Comparison of ENCODE assay signal across 1 fruit fly cellular context in genomic region chr3L:10965731-10966647, dm6.
TF ChIP-seq lines count a peak whose summit lies in the region.

No protein-coding gene starts in this region.

TF ChIP-seq in whole organism, embryonic, 481 proteins besides CTCF, POLR2A, EP300 and RAD21 (continued from another document and continues in another):
- TF ChIP-seq tup (GFP tag; optimal IDR thresholded peaks at IDR 0.05; lab: Kevin White, UChicago), result peak; percentile 49
- peak; percentile 47; the same call in 1 of the 3 replicates for TF ChIP-seq CG11560 (tag; IDR thresholded peaks at IDR 0.05; lab: Robert Waterston, UW)
- TF ChIP-seq Elba2 (GFP tag; optimal IDR thresholded peaks at IDR 0.05; lab: Kevin White, UChicago), result no peak
- TF ChIP-seq wek (GFP tag; optimal IDR thresholded peaks at IDR 0.05; lab: Kevin White, UChicago), result peak; percentile 65
- TF ChIP-seq tll (GFP tag; optimal IDR thresholded peaks at IDR 0.05; lab: Kevin White, UChicago), result no peak
- no peak for TF ChIP-seq amos (GFP tag; IDR thresholded peaks at IDR 0.05; lab: Robert Waterston, UW; ENCODE audit: partially characterized antibody)
- peak; percentile 89 for TF ChIP-seq ttk (GFP tag; IDR thresholded peaks at IDR 0.05; lab: Robert Waterston, UW)
- peak; percentile 38 for TF ChIP-seq CG17186 (GFP tag; optimal IDR thresholded peaks at IDR 0.05; lab: Kevin White, UChicago)
- peak; percentile 42; the same call in 1 of the 2 replicates for TF ChIP-seq gsb (GFP tag; IDR thresholded peaks at IDR 0.05; lab: Robert Waterston, UW)
- TF ChIP-seq CG30403 (GFP tag; optimal IDR thresholded peaks at IDR 0.05; lab: Kevin White, UChicago), result peak; percentile 88
- TF ChIP-seq gt (GFP tag; IDR thresholded peaks at IDR 0.05; lab: Robert Waterston, UW), result peak; percentile 68
- TF ChIP-seq fu2 (GFP tag; optimal IDR thresholded peaks at IDR 0.05; lab: Kevin White, UChicago), result no peak
- no peak for TF ChIP-seq CG6791 (GFP tag; IDR thresholded peaks at IDR 0.05; lab: Robert Waterston, UW; ENCODE audit: partially characterized antibody)
- no peak; the same call in 1 of the 2 replicates for TF ChIP-seq dati (GFP tag; IDR thresholded peaks at IDR 0.05; lab: Robert Waterston, UW)
- peak; percentile 42; the same call in 1 of the 2 replicates for TF ChIP-seq Drgx (GFP tag; IDR thresholded peaks at IDR 0.05; lab: Robert Waterston, UW)
- TF ChIP-seq Optix (GFP tag; IDR thresholded peaks at IDR 0.05; lab: Robert Waterston, UW), result peak; percentile 84
- peak; percentile 86 for TF ChIP-seq CG10267 (tag; optimal IDR thresholded peaks at IDR 0.05; lab: Kevin White, UChicago)
- TF ChIP-seq GATAe (GFP tag; conservative IDR thresholded peaks at IDR 0.05; lab: Robert Waterston, UW), result no peak
- peak; percentile 48 for TF ChIP-seq sug (tag; optimal IDR thresholded peaks at IDR 0.05; lab: Kevin White, UChicago)
- TF ChIP-seq sima (GFP tag; optimal IDR thresholded peaks at IDR 0.05; lab: Kevin White, UChicago), result peak; percentile 17
- TF ChIP-seq rib (GFP tag; IDR thresholded peaks at IDR 0.05; lab: Robert Waterston, UW), result no peak
- TF ChIP-seq CG13775 (GFP tag; optimal IDR thresholded peaks at IDR 0.05; lab: Kevin White, UChicago), result peak; percentile 61
- no peak for TF ChIP-seq BEAF-32 (GFP tag; optimal IDR thresholded peaks at IDR 0.05; lab: Kevin White, UChicago)
- no peak for TF ChIP-seq CG16779 (GFP tag; IDR thresholded peaks at IDR 0.05; lab: Robert Waterston, UW)
- no peak for TF ChIP-seq cg (GFP tag; optimal IDR thresholded peaks at IDR 0.05; lab: Kevin White, UChicago)
- TF ChIP-seq CG6654 (GFP tag; optimal IDR thresholded peaks at IDR 0.05; lab: Kevin White, UChicago), result peak; percentile 63
- TF ChIP-seq zen2 (GFP tag; IDR thresholded peaks at IDR 0.05; lab: Robert Waterston, UW; ENCODE audit: partially characterized antibody), result no peak
- TF ChIP-seq CG11456 (GFP tag; IDR thresholded peaks at IDR 0.05; lab: Robert Waterston, UW), result peak; percentile 75; the same call in 2 of the 3 replicates
- TF ChIP-seq CG7963 (GFP tag; IDR thresholded peaks at IDR 0.05; lab: Robert Waterston, UW; ENCODE audit: partially characterized antibody), result no peak
- TF ChIP-seq CG3995 (GFP tag; optimal IDR thresholded peaks at IDR 0.05; lab: Kevin White, UChicago), result no peak
- peak; percentile 93 for TF ChIP-seq CG10979 (tag; optimal IDR thresholded peaks at IDR 0.05; lab: Kevin White, UChicago)
- TF ChIP-seq dimm (GFP tag; IDR thresholded peaks at IDR 0.05; lab: Robert Waterston, UW), result peak; percentile 75
- peak; percentile 65 for TF ChIP-seq slbo (GFP tag; IDR thresholded peaks at IDR 0.05; lab: Robert Waterston, UW)
- TF ChIP-seq CG7987 (GFP tag; optimal IDR thresholded peaks at IDR 0.05; lab: Kevin White, UChicago), result peak; percentile 23
- peak; percentile 82 to 92 for TF ChIP-seq chif (GFP tag; optimal IDR thresholded peaks at IDR 0.05; lab: Kevin White, UChicago)
- TF ChIP-seq CG9876 (GFP tag; optimal IDR thresholded peaks at IDR 0.05; lab: Kevin White, UChicago), result peak; percentile 16
- peak; percentile 76 for TF ChIP-seq CG9727 (GFP tag; optimal IDR thresholded peaks at IDR 0.05; lab: Kevin White, UChicago)
- peak; percentile 83 for TF ChIP-seq Asciz (GFP tag; optimal IDR thresholded peaks at IDR 0.05; lab: Kevin White, UChicago)
- peak; percentile 62 for TF ChIP-seq kni (GFP tag; optimal IDR thresholded peaks at IDR 0.05; lab: Kevin White, UChicago)
- TF ChIP-seq gro (GFP tag; optimal IDR thresholded peaks at IDR 0.05; lab: Kevin White, UChicago), result no peak
- no peak for TF ChIP-seq br (optimal IDR thresholded peaks at IDR 0.05; lab: Kevin White, UChicago)
- no peak for TF ChIP-seq TFAM (GFP tag; optimal IDR thresholded peaks at IDR 0.05; lab: Kevin White, UChicago)
- peak; percentile 95 for TF ChIP-seq gem (tag; optimal IDR thresholded peaks at IDR 0.05; lab: Kevin White, UChicago)
- peak; percentile 91 for TF ChIP-seq CG12391 (tag; optimal IDR thresholded peaks at IDR 0.05; lab: Kevin White, UChicago)
- TF ChIP-seq lmd (GFP tag; IDR thresholded peaks at IDR 0.05; lab: Robert Waterston, UW), result peak; percentile 86
- peak; percentile 81 for TF ChIP-seq CG2202 (tag; optimal IDR thresholded peaks at IDR 0.05; lab: Kevin White, UChicago)
- TF ChIP-seq tin (GFP tag; optimal IDR thresholded peaks at IDR 0.05; lab: Kevin White, UChicago), result peak; percentile 88
- TF ChIP-seq C15 (GFP tag; IDR thresholded peaks at IDR 0.05; lab: Robert Waterston, UW), result no peak
- TF ChIP-seq disco-r (GFP tag; optimal IDR thresholded peaks at IDR 0.05; lab: Kevin White, UChicago), result peak; percentile 76
- TF ChIP-seq sens (GFP tag; lab: Kevin White, UChicago), result peak; percentile 98
- TF ChIP-seq CG7928 (GFP tag; optimal IDR thresholded peaks at IDR 0.05; lab: Kevin White, UChicago), result no peak
- TF ChIP-seq CG6813 (GFP tag; optimal IDR thresholded peaks at IDR 0.05; lab: Kevin White, UChicago), result peak; percentile 73
- no peak for TF ChIP-seq Lpt (GFP tag; optimal IDR thresholded peaks at IDR 0.05; lab: Kevin White, UChicago)
- TF ChIP-seq maf-S (GFP tag; optimal IDR thresholded peaks at IDR 0.05; lab: Kevin White, UChicago), result peak; percentile 46
- TF ChIP-seq gfzf (GFP tag; optimal IDR thresholded peaks at IDR 0.05; lab: Kevin White, UChicago), result no peak
- peak; percentile 92 for TF ChIP-seq CG14441 (GFP tag; IDR thresholded peaks at IDR 0.05; lab: Robert Waterston, UW)
- peak; percentile 74 for TF ChIP-seq Dad (GFP tag; optimal IDR thresholded peaks at IDR 0.05; lab: Kevin White, UChicago)
- TF ChIP-seq CG6689 (GFP tag; IDR thresholded peaks at IDR 0.05; lab: Robert Waterston, UW), result peak; percentile 89
- peak; percentile 80 for TF ChIP-seq tio (GFP tag; optimal IDR thresholded peaks at IDR 0.05; lab: Kevin White, UChicago)
- TF ChIP-seq CG10321 (GFP tag; IDR thresholded peaks at IDR 0.05; lab: Robert Waterston, UW), result peak; percentile 33; the same call in 1 of the 2 replicates
- peak; percentile 62 for TF ChIP-seq CG13624 (GFP tag; optimal IDR thresholded peaks at IDR 0.05; lab: Kevin White, UChicago)
- peak; percentile 16 for TF ChIP-seq MESR4 (GFP tag; optimal IDR thresholded peaks at IDR 0.05; lab: Kevin White, UChicago)
- TF ChIP-seq Ada2b (GFP tag; IDR thresholded peaks at IDR 0.05; lab: Robert Waterston, UW), result peak; percentile 85
- peak; percentile 88 for TF ChIP-seq CG14710 (tag; optimal IDR thresholded peaks at IDR 0.05; lab: Kevin White, UChicago)
- TF ChIP-seq CG1602 (GFP tag; optimal IDR thresholded peaks at IDR 0.05; lab: Kevin White, UChicago), result peak; percentile 87
- peak; percentile 82 to 87 for TF ChIP-seq Pdp1 (GFP tag; optimal IDR thresholded peaks at IDR 0.05; lab: Kevin White, UChicago)
- peak; percentile 69 for TF ChIP-seq ssp (GFP tag; IDR thresholded peaks at IDR 0.05; lab: Robert Waterston, UW)
- TF ChIP-seq B-H2 (GFP tag; optimal IDR thresholded peaks at IDR 0.05; lab: Kevin White, UChicago), result no peak
- TF ChIP-seq CG7271 (tag; optimal IDR thresholded peaks at IDR 0.05; lab: Kevin White, UChicago), result peak; percentile 4
- TF ChIP-seq CG8089 (GFP tag; optimal IDR thresholded peaks at IDR 0.05; lab: Kevin White, UChicago), result peak; percentile 87
- TF ChIP-seq Doc2 (GFP tag; IDR thresholded peaks at IDR 0.05; lab: Robert Waterston, UW), result peak; percentile 58; the same call in 1 of the 2 replicates
- peak; percentile 82 for TF ChIP-seq btn (GFP tag; optimal IDR thresholded peaks at IDR 0.05; lab: Kevin White, UChicago)
- TF ChIP-seq Side (GFP tag; optimal IDR thresholded peaks at IDR 0.05; lab: Kevin White, UChicago), result peak; percentile 72
- TF ChIP-seq Dbx (GFP tag; IDR thresholded peaks at IDR 0.05; lab: Robert Waterston, UW), result no peak
- TF ChIP-seq az2 (GFP tag; optimal IDR thresholded peaks at IDR 0.05; lab: Kevin White, UChicago), result peak; percentile 91
- TF ChIP-seq HmgZ (tag; optimal IDR thresholded peaks at IDR 0.05; lab: Kevin White, UChicago), result peak; percentile 57
- TF ChIP-seq exex (tag; optimal IDR thresholded peaks at IDR 0.05; lab: Kevin White, UChicago), result peak; percentile 7
- TF ChIP-seq CG10274 (GFP tag; optimal IDR thresholded peaks at IDR 0.05; lab: Kevin White, UChicago), result peak; percentile 58
- peak; percentile 60 for TF ChIP-seq eyg (GFP tag; optimal IDR thresholded peaks at IDR 0.05; lab: Kevin White, UChicago)
- no peak for TF ChIP-seq Hand (GFP tag; optimal IDR thresholded peaks at IDR 0.05; lab: Kevin White, UChicago)
- TF ChIP-seq CG18011 (GFP tag; optimal IDR thresholded peaks at IDR 0.05; lab: Kevin White, UChicago), result peak; percentile 35
- peak; percentile 63 for TF ChIP-seq CG12769 (tag; optimal IDR thresholded peaks at IDR 0.05; lab: Kevin White, UChicago)
- peak; percentile 56 for TF ChIP-seq ERR (GFP tag; optimal IDR thresholded peaks at IDR 0.05; lab: Kevin White, UChicago)
- TF ChIP-seq CG6272 (GFP tag; IDR thresholded peaks at IDR 0.05; lab: Robert Waterston, UW), result peak; percentile 69
- TF ChIP-seq emc (GFP tag; optimal IDR thresholded peaks at IDR 0.05; lab: Kevin White, UChicago), result no peak
- TF ChIP-seq CG17802 (tag; optimal IDR thresholded peaks at IDR 0.05; lab: Kevin White, UChicago), result peak; percentile 74
- peak; percentile 78 for TF ChIP-seq HHEX (GFP tag; optimal IDR thresholded peaks at IDR 0.05; lab: Kevin White, UChicago)
- TF ChIP-seq Sox100B (GFP tag; optimal IDR thresholded peaks at IDR 0.05; lab: Kevin White, UChicago), result peak; percentile 89
- TF ChIP-seq CG3726 (GFP tag; IDR thresholded peaks at IDR 0.05; lab: Robert Waterston, UW), result peak; percentile 76; the same call in 2 of the 3 replicates
- TF ChIP-seq CG2875 (GFP tag; optimal IDR thresholded peaks at IDR 0.05; lab: Kevin White, UChicago), result peak; percentile 85
- TF ChIP-seq CG9932 (GFP tag; IDR thresholded peaks at IDR 0.05; lab: Robert Waterston, UW), result no peak
- no peak for TF ChIP-seq CG34376 (GFP tag; optimal IDR thresholded peaks at IDR 0.05; lab: Kevin White, UChicago)
- peak; percentile 64 for TF ChIP-seq CG13296 (GFP tag; optimal IDR thresholded peaks at IDR 0.05; lab: Kevin White, UChicago)
- TF ChIP-seq CG11093 (GFP tag; IDR thresholded peaks at IDR 0.05; lab: Robert Waterston, UW), result peak; percentile 79
- no peak for TF ChIP-seq Fer2 (tag; optimal IDR thresholded peaks at IDR 0.05; lab: Kevin White, UChicago)
- TF ChIP-seq crp (GFP tag; optimal IDR thresholded peaks at IDR 0.05; lab: Kevin White, UChicago), result peak in 1 of 2 experiments; percentile 36
- no peak for TF ChIP-seq CG2129 (GFP tag; IDR thresholded peaks at IDR 0.05; lab: Robert Waterston, UW; ENCODE audit: partially characterized antibody)
- peak; percentile 79 for TF ChIP-seq CG12659 (GFP tag; optimal IDR thresholded peaks at IDR 0.05; lab: Kevin White, UChicago)
- peak; percentile 93 for TF ChIP-seq nmo (GFP tag; optimal IDR thresholded peaks at IDR 0.05; lab: Kevin White, UChicago)
- peak; percentile 77 for TF ChIP-seq CG6254 (GFP tag; optimal IDR thresholded peaks at IDR 0.05; lab: Kevin White, UChicago)
- TF ChIP-seq NC2β (GFP tag; optimal IDR thresholded peaks at IDR 0.05; lab: Kevin White, UChicago), result peak; percentile 86
- TF ChIP-seq Kr (GFP tag; optimal IDR thresholded peaks at IDR 0.05; lab: Kevin White, UChicago), result no peak
- TF ChIP-seq E2f2 (GFP tag; IDR thresholded peaks at IDR 0.05; lab: Robert Waterston, UW), result peak; percentile 62; the same call in 1 of the 2 replicates
- TF ChIP-seq H2.0 (GFP tag; IDR thresholded peaks at IDR 0.05; lab: Robert Waterston, UW), result peak; percentile 85
- TF ChIP-seq CG17359 (tag; optimal IDR thresholded peaks at IDR 0.05; lab: Kevin White, UChicago), result peak; percentile 93
- peak; percentile 83 for TF ChIP-seq CG4820 (GFP tag; optimal IDR thresholded peaks at IDR 0.05; lab: Kevin White, UChicago)
- TF ChIP-seq Adf1 (GFP tag; IDR thresholded peaks at IDR 0.05; lab: Robert Waterston, UW), result no peak
- TF ChIP-seq chinmo (GFP tag; IDR thresholded peaks at IDR 0.05; lab: Robert Waterston, UW; ENCODE audit: partially characterized antibody), result no peak
- peak; percentile 67; the same call in 1 of the 2 replicates for TF ChIP-seq Lim3 (GFP tag; IDR thresholded peaks at IDR 0.05; lab: Robert Waterston, UW)
- TF ChIP-seq Gug (GFP tag; IDR thresholded peaks at IDR 0.05; lab: Robert Waterston, UW), result peak; percentile 69; the same call in 3 of the 4 replicates
- peak; percentile 72 for TF ChIP-seq CG9817 (tag; optimal IDR thresholded peaks at IDR 0.05; lab: Kevin White, UChicago)
- TF ChIP-seq fd64A (GFP tag; optimal IDR thresholded peaks at IDR 0.05; lab: Kevin White, UChicago), result peak; percentile 77
- TF ChIP-seq CG7357 (GFP tag; IDR thresholded peaks at IDR 0.05; lab: Robert Waterston, UW), result peak; percentile 73
- no peak for TF ChIP-seq HLHmδ (GFP tag; optimal IDR thresholded peaks at IDR 0.05; lab: Kevin White, UChicago)
- peak; percentile 90 for TF ChIP-seq CG34422 (GFP tag; IDR thresholded peaks at IDR 0.05; lab: Robert Waterston, UW)
- TF ChIP-seq Dek (tag; optimal IDR thresholded peaks at IDR 0.05; lab: Kevin White, UChicago), result peak; percentile 74
- no peak for TF ChIP-seq Doc3 (GFP tag; IDR thresholded peaks at IDR 0.05; lab: Robert Waterston, UW; ENCODE audit: partially characterized antibody)
- peak; percentile 93 for TF ChIP-seq CG18262 (tag; optimal IDR thresholded peaks at IDR 0.05; lab: Kevin White, UChicago)
- peak; percentile 93 for TF ChIP-seq phol (tag; optimal IDR thresholded peaks at IDR 0.05; lab: Kevin White, UChicago)
- TF ChIP-seq ham (GFP tag; IDR thresholded peaks at IDR 0.05; lab: Robert Waterston, UW), result no peak
- peak; percentile 86 for TF ChIP-seq bowl (GFP tag; IDR thresholded peaks at IDR 0.05; lab: Robert Waterston, UW)
- no peak for TF ChIP-seq Dll (GFP tag; IDR thresholded peaks at IDR 0.05; lab: Robert Waterston, UW; ENCODE audit: partially characterized antibody)
- peak; percentile 86 for TF ChIP-seq Hr3 (GFP tag; optimal IDR thresholded peaks at IDR 0.05; lab: Kevin White, UChicago)
- TF ChIP-seq lab (GFP tag; optimal IDR thresholded peaks at IDR 0.05; lab: Kevin White, UChicago), result peak; percentile 83
- no peak for TF ChIP-seq CG1832 (GFP tag; optimal IDR thresholded peaks at IDR 0.05; lab: Kevin White, UChicago)
- TF ChIP-seq Spps (tag; optimal IDR thresholded peaks at IDR 0.05; lab: Kevin White, UChicago), result peak; percentile 87
- no peak for TF ChIP-seq inv (GFP tag; IDR thresholded peaks at IDR 0.05; lab: Robert Waterston, UW; ENCODE audit: partially characterized antibody)
- TF ChIP-seq grau (tag; optimal IDR thresholded peaks at IDR 0.05; lab: Kevin White, UChicago), result peak; percentile 86
- TF ChIP-seq Nf-YC (tag; optimal IDR thresholded peaks at IDR 0.05; lab: Kevin White, UChicago), result peak; percentile 59
- TF ChIP-seq Sin3A (optimal IDR thresholded peaks at IDR 0.05; lab: Kevin White, UChicago), result no peak
- TF ChIP-seq ftz-f1 (GFP tag; optimal IDR thresholded peaks at IDR 0.05; lab: Kevin White, UChicago), result no peak
- TF ChIP-seq CG13894 (tag; optimal IDR thresholded peaks at IDR 0.05; lab: Kevin White, UChicago), result peak; percentile 43
